Worm (Caenorhabditis elegans) whole organism, young adult: Measurements from ENCODE around the gene ttr-12.

Source experiments
- C06A6.2 ChIP-seq: fragments of 200-800 bp; sonication (Bioruptor generic); conservative IDR thresholded peaks from 2 replicates; pipeline ENCODE4 v1.3.6; 2022; ENCODE audit warnings: missing genetic modification characterization, missing compliant biosample characterization
- C17E4.6 ChIP-seq: fragments of 200-800 bp; sonication (Bioruptor generic); IDR thresholded peaks from 2 replicates; pipeline ENCODE4 v1.3.6; 2022; ENCODE audit warnings: missing genetic modification reagents, missing genetic modification characterization, missing compliant biosample characterization
- F22D6.2 ChIP-seq: sonication (generic microtip); optimal IDR thresholded peaks from 2 replicates; lab custom pipeline; 2016; ENCODE audit warnings: mild to moderate bottlenecking, missing genetic modification characterization, missing compliant biosample characterization
- F37B4.10 ChIP-seq: fragments of 200-800 bp; sonication (Bioruptor generic); IDR thresholded peaks from 2 replicates; pipeline ENCODE4 v1.3.6; 2022; ENCODE audit warnings: missing genetic modification characterization, missing compliant biosample characterization
- F49E8.2 ChIP-seq: sonication (generic microtip); optimal IDR thresholded peaks from 3 replicates; lab custom pipeline; 2017; ENCODE audit warnings: missing genetic modification characterization, mild to moderate bottlenecking, missing compliant biosample characterization, antibody characterized with exemption, moderate library complexity; ENCODE audit not compliant: insufficient read depth
- F52B5.7 ChIP-seq: sonication (generic microtip); optimal IDR thresholded peaks from 2 replicates; lab custom pipeline; 2016; ENCODE audit warnings: mild to moderate bottlenecking, missing genetic modification characterization, missing compliant biosample characterization
- F57A8.1 ChIP-seq: fragments of 200-800 bp; sonication (Bioruptor generic); optimal IDR thresholded peaks from 2 replicates; lab custom pipeline; 2018; ENCODE audit warnings: mild to moderate bottlenecking, missing genetic modification characterization, moderate library complexity, missing compliant biosample characterization
- T07F8.4 ChIP-seq: sonication (generic microtip); optimal IDR thresholded peaks from 2 replicates; lab custom pipeline; 2016; ENCODE audit warnings: mild to moderate bottlenecking, missing genetic modification characterization, moderate library complexity, missing compliant biosample characterization
- Y53G8AR.9 ChIP-seq: fragments of 200-800 bp; sonication (Bioruptor generic); conservative IDR thresholded peaks from 2 replicates; pipeline ENCODE4 v1.3.6; 2022; ENCODE audit warnings: missing genetic modification reagents, missing genetic modification characterization, missing compliant biosample characterization
- Y67H2A.10 ChIP-seq: fragments of 200-800 bp; sonication (Bioruptor generic); conservative IDR thresholded peaks from 2 replicates; pipeline ENCODE4 v1.3.6; 2022; ENCODE audit warnings: missing genetic modification reagents, missing genetic modification characterization, missing compliant biosample characterization
- aptf-2 ChIP-seq: fragments of 200-800 bp; sonication (Bioruptor generic); conservative IDR thresholded peaks from 2 replicates; pipeline ENCODE4 v1.3.6; 2022; ENCODE audit warnings: missing genetic modification reagents, missing genetic modification characterization, missing compliant biosample characterization
- atf-7 ChIP-seq: sonication (generic microtip); optimal IDR thresholded peaks from 2 replicates; lab custom pipeline; 2017; ENCODE audit warnings: mild to moderate bottlenecking, missing genetic modification characterization, missing compliant biosample characterization
- attf-3 ChIP-seq: fragments of 200-800 bp; sonication (Bioruptor generic); conservative IDR thresholded peaks from 2 replicates; pipeline ENCODE4 v1.3.6; 2022; ENCODE audit warnings: missing genetic modification reagents, missing genetic modification characterization, missing compliant biosample characterization
- cebp-1 ChIP-seq, 2 experiments: fragments of 200-800 bp in 1 of 2; sonication (Bioruptor generic) in 1 of 2; sonication (generic microtip) in 1 of 2; IDR thresholded peaks in 1 of 2; optimal IDR thresholded peaks in 1 of 2; 2 replicates each; pipeline versions ENCODE4 v1.3.6 to Lab custom; 2017 to 2022; ENCODE audit warnings: missing compliant biosample characterization in 2 of 2, missing genetic modification characterization in 2 of 2, mild to moderate bottlenecking in 1 of 2, missing genetic modification reagents in 1 of 2, moderate library complexity in 1 of 2
- ceh-27 ChIP-seq: fragments of 200-800 bp; sonication (Bioruptor generic); optimal IDR thresholded peaks from 2 replicates; lab custom pipeline; 2018; ENCODE audit warnings: mild to moderate bottlenecking, missing genetic modification characterization, moderate library complexity, missing compliant biosample characterization
- ceh-58 ChIP-seq: fragments of 200-800 bp; sonication (Bioruptor generic); IDR thresholded peaks from 2 replicates; pipeline ENCODE4 v1.3.6; 2022; ENCODE audit warnings: missing genetic modification characterization, missing compliant biosample characterization
- ceh-79 ChIP-seq: sonication (generic microtip); optimal IDR thresholded peaks from 2 replicates; lab custom pipeline; 2017; ENCODE audit warnings: mild to moderate bottlenecking, missing genetic modification characterization, missing compliant biosample characterization
- chd-7 ChIP-seq: sonication (generic microtip); optimal IDR thresholded peaks from 2 replicates; lab custom pipeline; 2016; ENCODE audit warnings: mild to moderate bottlenecking, missing genetic modification characterization, moderate library complexity, missing compliant biosample characterization
- die-1 ChIP-seq: sonication (generic microtip); optimal IDR thresholded peaks from 2 replicates; lab custom pipeline; 2016; ENCODE audit warnings: missing genotype, mild to moderate bottlenecking, missing genetic modification characterization, missing compliant biosample characterization
- dpl-1 ChIP-seq: fragments of 150-350 bp; optimal IDR thresholded peaks from 2 replicates; lab custom pipeline; 2014; ENCODE audit warnings: missing biosample characterization, missing genetic modification reagents, missing genetic modification characterization
- efl-1 ChIP-seq: fragments of 150-350 bp; optimal IDR thresholded peaks from 2 replicates; lab custom pipeline; 2014; ENCODE audit warnings: missing biosample characterization, missing genetic modification reagents, missing genetic modification characterization
- ekl-4 ChIP-seq: fragments of 200-800 bp; sonication (Bioruptor generic); IDR thresholded peaks from 2 replicates; pipeline ENCODE4 v1.3.6; 2022; ENCODE audit warnings: missing genetic modification reagents, missing genetic modification characterization, missing compliant biosample characterization
- him-1 ChIP-seq: sonication (generic microtip); optimal IDR thresholded peaks from 2 replicates; lab custom pipeline; 2016; ENCODE audit warnings: missing genotype, missing genetic modification reagents, missing genetic modification characterization, missing compliant biosample characterization
- hsf-1 ChIP-seq: fragments of 200-800 bp; sonication (Bioruptor generic); IDR thresholded peaks from 2 replicates; pipeline ENCODE4 v1.3.6; 2022; ENCODE audit warnings: missing genetic modification reagents, missing genetic modification characterization, missing compliant biosample characterization
- let-607 ChIP-seq, 2 experiments: fragments of 200-800 bp in 1 of 2; sonication (Bioruptor generic) in 1 of 2; sonication (generic microtip) in 1 of 2; optimal IDR thresholded peaks; 2 replicates each; lab custom pipeline; 2016 to 2018; ENCODE audit warnings: mild to moderate bottlenecking in 2 of 2, missing compliant biosample characterization in 2 of 2, missing genetic modification characterization in 2 of 2, moderate library complexity in 2 of 2, missing genotype in 1 of 2
- lin-26 ChIP-seq: fragments of 200-800 bp; sonication (Bioruptor generic); IDR thresholded peaks from 2 replicates; pipeline ENCODE4 v1.3.6; 2022; ENCODE audit warnings: missing genetic modification reagents, missing genetic modification characterization, missing compliant biosample characterization
- lir-1 ChIP-seq: fragments of 200-800 bp; sonication (Bioruptor generic); conservative IDR thresholded peaks from 2 replicates; pipeline ENCODE4 v1.3.6; 2022; ENCODE audit warnings: missing genetic modification reagents, missing genetic modification characterization, missing compliant biosample characterization
- madf-10 ChIP-seq: sonication (generic microtip); optimal IDR thresholded peaks from 2 replicates; lab custom pipeline; 2016; ENCODE audit warnings: mild to moderate bottlenecking, missing genetic modification characterization, missing compliant biosample characterization
- nhr-120 ChIP-seq: fragments of 200-800 bp; sonication (Bioruptor generic); IDR thresholded peaks from 2 replicates; pipeline ENCODE4 v1.3.6; 2022; ENCODE audit warnings: missing genetic modification characterization, missing compliant biosample characterization
- repo-1 ChIP-seq: sonication (generic microtip); optimal IDR thresholded peaks from 2 replicates; lab custom pipeline; 2017; ENCODE audit warnings: mild to moderate bottlenecking, missing genetic modification characterization, missing compliant biosample characterization
- snpc-1.1 ChIP-seq: sonication (generic microtip); optimal IDR thresholded peaks from 2 replicates; lab custom pipeline; 2017; ENCODE audit warnings: missing genetic modification characterization, mild to moderate bottlenecking, missing compliant biosample characterization, antibody characterized with exemption, moderate library complexity, missing genotype, missing genetic modification reagents; ENCODE audit not compliant: insufficient read depth
- snpc-1.3 ChIP-seq: sonication (generic microtip); optimal IDR thresholded peaks from 2 replicates; lab custom pipeline; 2017; ENCODE audit warnings: missing genetic modification characterization, mild to moderate bottlenecking, missing compliant biosample characterization, antibody characterized with exemption, moderate library complexity, missing genotype, missing genetic modification reagents; ENCODE audit not compliant: insufficient read depth
- somi-1 ChIP-seq: fragments of 200-800 bp; sonication (Bioruptor generic); optimal IDR thresholded peaks from 2 replicates; lab custom pipeline; 2018; ENCODE audit warnings: mild to moderate bottlenecking, missing genetic modification characterization, missing compliant biosample characterization
- tbx-9 ChIP-seq: sonication (generic microtip); optimal IDR thresholded peaks from 2 replicates; lab custom pipeline; 2016; ENCODE audit warnings: borderline replicate concordance, missing genetic modification characterization, inconsistent platforms, missing compliant biosample characterization
- tlf-1 ChIP-seq: fragments of 200-800 bp; sonication (Bioruptor generic); optimal IDR thresholded peaks from 2 replicates; lab custom pipeline; 2018; ENCODE audit warnings: mild to moderate bottlenecking, missing genetic modification characterization, missing compliant biosample characterization
- unc-130 ChIP-seq: sonication (generic microtip); optimal IDR thresholded peaks from 2 replicates; lab custom pipeline; 2016; ENCODE audit warnings: missing genetic modification reagents, missing genetic modification characterization, missing compliant biosample characterization
- xnd-1 ChIP-seq: sonication (generic microtip); optimal IDR thresholded peaks from 2 replicates; lab custom pipeline; 2016; ENCODE audit warnings: missing genotype, missing genetic modification reagents, missing genetic modification characterization, missing compliant biosample characterization
- ztf-18 ChIP-seq: sonication (generic microtip); optimal IDR thresholded peaks from 2 replicates; lab custom pipeline; 2016; ENCODE audit warnings: missing genotype, mild to moderate bottlenecking, missing genetic modification characterization, missing compliant biosample characterization
- ztf-25 ChIP-seq: fragments of 200-800 bp; sonication (Bioruptor generic); IDR thresholded peaks from 2 replicates; pipeline ENCODE4 v1.3.6; 2022; ENCODE audit warnings: missing genetic modification reagents, missing genetic modification characterization, missing compliant biosample characterization
- ztf-3 ChIP-seq: fragments of 200-800 bp; sonication (Bioruptor generic); optimal IDR thresholded peaks from 2 replicates; lab custom pipeline; 2018; ENCODE audit warnings: mild to moderate bottlenecking, missing genetic modification characterization, missing compliant biosample characterization

ttr-12 gene

ce11 chrV:20618632-20619031, 10.0 kb upstream of the ttr-12 start, which contains the start of gene F46B3.7:
Gene F46B3.7, minus strand, starts transcription at chrV:20618732.
- TF ChIP-seq C17E4.6 (no peak), madf-10 (tag; lab: Kevin White, UChicago) (no peak), ztf-18 (tag; lab: Kevin White, UChicago) (no peak), ekl-4 (GFP tag; lab: Robert Waterston, UW) (no peak), tlf-1 (GFP tag; lab: Kevin White, UChicago) (no peak), xnd-1 (no peak), ceh-27 (GFP tag; lab: Kevin White, UChicago) (no peak), lir-1 (GFP tag; lab: Robert Waterston, UW) (no peak), F37B4.10 (GFP tag; lab: Robert Waterston, UW) (no peak), cebp-1 (GFP tag; IDR thresholded peaks at IDR 0.05; lab: Robert Waterston, UW) (no peak), cebp-1 (tag; optimal IDR thresholded peaks at IDR 0.05; lab: Kevin White, UChicago) (no peak), F57A8.1 (no peak), attf-3 (no peak), Y53G8AR.9 (GFP tag; lab: Robert Waterston, UW) (no peak), nhr-120 (GFP tag; lab: Robert Waterston, UW) (no peak), tbx-9 (no peak), aptf-2 (no peak), F22D6.2 (tag; lab: Kevin White, UChicago) (no peak)
- TF ChIP-seq, all 124 proteins: peak for 0

- no peak for TF ChIP-seq unc-130 (GFP tag; lab: Kevin White, UChicago)
- no peak for TF ChIP-seq snpc-1.1 (tag; lab: Kevin White, UChicago)
- TF ChIP-seq somi-1 (GFP tag; lab: Kevin White, UChicago), result no peak
- no peak for TF ChIP-seq ztf-3 (GFP tag; lab: Kevin White, UChicago)
- no peak for TF ChIP-seq atf-7 (tag; lab: Kevin White, UChicago)
- TF ChIP-seq Y67H2A.10 (GFP tag; lab: Robert Waterston, UW), result no peak
- no peak for TF ChIP-seq aptf-2
- TF ChIP-seq die-1, result no peak
- no peak for TF ChIP-seq dpl-1
- no peak for TF ChIP-seq C17E4.6
- TF ChIP-seq ztf-25 (GFP tag; lab: Robert Waterston, UW), result no peak
- no peak for TF ChIP-seq cebp-1 (GFP tag; IDR thresholded peaks at IDR 0.05; lab: Robert Waterston, UW)
- no peak for TF ChIP-seq cebp-1 (tag; optimal IDR thresholded peaks at IDR 0.05; lab: Kevin White, UChicago)
- TF ChIP-seq F52B5.7, result no peak
- TF ChIP-seq T07F8.4 (tag; lab: Kevin White, UChicago), result no peak
- TF ChIP-seq ztf-18 (tag; lab: Kevin White, UChicago), result no peak
- no peak for TF ChIP-seq ceh-79
- TF ChIP-seq ceh-27 (GFP tag; lab: Kevin White, UChicago), result no peak
- TF ChIP-seq efl-1, result no peak
- TF ChIP-seq, all 124 proteins: peak for 0
Observed at ce11 chrV:20609494-20609893, 906 bp upstream of the ttr-12 start, which contains the start of gene grd-2. Gene grd-2, plus strand, starts transcription at chrV:20609794.

- TF ChIP-seq repo-1 (no peak), ceh-58 (no peak), efl-1 (no peak), him-1 (tag; lab: Kevin White, UChicago) (no peak), unc-130 (GFP tag; lab: Kevin White, UChicago) (no peak), let-607 (tag; optimal IDR thresholded peaks at IDR 0.05; lab: Kevin White, UChicago) (no peak), tlf-1 (GFP tag; lab: Kevin White, UChicago) (no peak), C06A6.2 (GFP tag; lab: Robert Waterston, UW) (no peak), chd-7 (tag; lab: Kevin White, UChicago) (no peak), atf-7 (tag; lab: Kevin White, UChicago) (no peak), F49E8.2 (tag; lab: Kevin White, UChicago) (no peak), hsf-1 (GFP tag; lab: Robert Waterston, UW) (no peak), lin-26 (GFP tag; lab: Robert Waterston, UW) (no peak), snpc-1.3 (no peak)
- TF ChIP-seq, all 124 proteins: peak for 0
Observed at ce11 chrV:20606617-20607016, 2.0 kb downstream of the ttr-12 start, which contains the start of gene F46B3.23. Gene F46B3.23, minus strand, starts transcription at chrV:20606717.
